Worm (Caenorhabditis elegans): ENCODE data around the gene F23D12.1.
A peak's percentile ranks its signal among the peaks of the same experiment; 100 is the strongest.

Gene F23D12.1

DNA sequence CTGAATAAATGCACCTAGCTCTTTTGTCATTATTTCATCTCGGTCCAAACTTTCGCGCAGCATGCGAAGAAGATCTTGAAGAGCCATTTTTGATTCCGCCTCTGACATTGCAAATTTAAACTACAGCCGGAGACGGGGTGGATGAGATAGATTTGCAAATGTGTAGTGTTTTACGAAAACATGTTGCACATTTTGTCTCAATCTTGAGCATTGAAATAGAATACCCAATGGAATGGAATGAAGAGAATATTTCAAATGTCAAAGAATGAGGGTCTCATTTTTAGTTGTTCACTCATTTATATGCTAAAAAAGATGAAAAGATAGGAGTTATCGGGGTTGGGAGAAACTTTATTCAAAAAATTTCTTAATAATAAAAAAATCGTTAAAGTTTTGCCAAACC, 27.5 kb upstream of the F23D12.1 start, which contains the start of gene Y66C5A.1:
Gene Y66C5A.1, minus strand, starts transcription at position 101 of the 400 bp plus-strand sequence.
- TF ChIP-seq fkh-8 (tag; optimal IDR thresholded peaks at IDR 0.05): no peak
- no peak for TF ChIP-seq lin-39 (tag; optimal IDR thresholded peaks at IDR 0.05)
- TF ChIP-seq dpl-1 (GFP tag; optimal IDR thresholded peaks at IDR 0.05): no peak
- TF ChIP-seq lsy-2 (tag; optimal IDR thresholded peaks at IDR 0.05): no peak

DNA sequence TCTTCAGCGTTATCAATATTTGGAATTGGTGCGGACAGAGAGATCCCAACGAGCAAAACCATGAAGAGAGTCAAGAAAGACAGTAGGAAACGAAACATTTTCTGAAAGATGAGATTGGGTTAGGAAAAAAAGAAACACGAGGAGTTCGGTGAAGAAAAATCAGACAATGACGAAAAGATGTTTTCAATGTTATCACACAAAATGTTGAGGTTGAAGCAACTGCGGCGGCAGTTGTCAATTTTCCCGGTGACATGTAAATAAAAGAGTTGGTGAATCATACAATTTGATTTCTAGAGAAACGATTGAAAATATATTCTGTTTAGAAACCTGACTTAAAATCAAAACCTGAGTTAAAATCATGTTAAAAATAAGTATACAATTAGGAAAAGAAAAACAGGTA, 25.8 kb upstream of the F23D12.1 start, which contains the start of gene F23D12.7:
Gene F23D12.7, minus strand, starts transcription at position 101 of the 400 bp plus-strand sequence.
- TF ChIP-seq vab-15 (tag; optimal IDR thresholded peaks at IDR 0.05): no peak
- peak; percentile 43 for TF ChIP-seq rnt-1 (tag; optimal IDR thresholded peaks at IDR 0.05)

DNA sequence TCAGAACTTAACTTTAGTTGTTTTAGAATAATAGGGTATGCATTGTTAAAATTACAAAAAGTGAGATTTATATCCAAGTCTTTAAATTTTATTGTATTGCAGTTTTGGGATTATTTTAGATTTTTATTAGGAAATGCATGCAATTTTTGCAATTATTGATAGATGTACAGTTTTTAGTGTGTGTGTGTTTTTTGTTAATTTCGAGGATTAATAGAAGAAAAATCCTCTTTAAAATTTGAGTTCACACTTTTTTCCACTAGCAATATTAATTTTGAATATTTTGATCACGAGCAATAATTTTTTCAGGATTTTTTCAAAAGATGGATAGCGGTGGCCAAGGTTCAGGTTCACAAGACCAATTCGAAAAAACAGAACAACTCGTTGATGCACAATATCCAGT, 20.0 kb upstream of the F23D12.1 start, which contains the start of gene jmjd-3.2:
Gene jmjd-3.2, plus strand, starts transcription at position 301 of the 400 bp plus-strand sequence.
- TF ChIP-seq irx-1 (tag; optimal IDR thresholded peaks at IDR 0.05) (no peak), mdl-1 (tag; optimal IDR thresholded peaks at IDR 0.05) (no peak), isw-1 (GFP tag; IDR thresholded peaks at IDR 0.05) (no peak), blmp-1 (tag; optimal IDR thresholded peaks at IDR 0.05) (no peak), lin-15B (tag; optimal IDR thresholded peaks at IDR 0.05) (no peak), pax-3 (tag; optimal IDR thresholded peaks at IDR 0.05) (no peak), efl-1 (optimal IDR thresholded peaks at IDR 0.05) (no peak), efl-1 (GFP tag; optimal IDR thresholded peaks at IDR 0.05 in 1 of 2) (no peak), unc-30 (tag; optimal IDR thresholded peaks at IDR 0.05) (no peak), sptf-1 (tag; optimal IDR thresholded peaks at IDR 0.05) (no peak), nhr-237 (tag; optimal IDR thresholded peaks at IDR 0.05) (no peak), unc-130 (tag; optimal IDR thresholded peaks at IDR 0.05) (no peak), hlh-17 (GFP tag; optimal IDR thresholded peaks at IDR 0.05; ENCODE audit: borderline replicate concordance) (no peak), alr-1 (tag; optimal IDR thresholded peaks at IDR 0.05; ENCODE audit: borderline replicate concordance) (no peak), vab-15 (tag; optimal IDR thresholded peaks at IDR 0.05) (no peak), nhr-28 (tag; optimal IDR thresholded peaks at IDR 0.05) (no peak), Y116A8C.19 (tag; optimal IDR thresholded peaks at IDR 0.05; ENCODE audit: borderline replicate concordance) (no peak), pqm-1 (tag; optimal IDR thresholded peaks at IDR 0.05) (no peak), jun-1 (tag; optimal IDR thresholded peaks at IDR 0.05) (no peak), zag-1 (tag; optimal IDR thresholded peaks at IDR 0.05) (no peak), fkh-10 (GFP tag; optimal IDR thresholded peaks at IDR 0.05) (no peak)

DNA sequence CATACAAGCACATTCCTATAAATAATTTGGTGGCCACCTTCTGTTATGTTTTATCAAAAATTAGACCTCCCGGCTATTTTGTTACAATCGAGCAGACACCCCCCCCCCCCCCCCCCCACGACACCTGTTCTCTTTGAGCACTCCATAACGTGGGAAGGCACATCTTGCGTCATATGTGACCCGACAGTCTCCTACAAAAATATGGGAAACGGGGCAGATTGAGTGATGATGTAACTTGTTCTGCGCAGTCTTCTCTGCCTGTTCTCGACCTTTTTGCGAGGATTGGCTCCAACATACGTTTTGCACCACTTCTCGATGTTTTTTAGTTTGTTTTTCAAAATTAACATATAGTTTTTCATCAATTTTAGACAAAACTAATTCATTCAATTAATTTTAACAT, 19.5 kb upstream of the F23D12.1 start:
- TF ChIP-seq isw-1 (GFP tag; IDR thresholded peaks at IDR 0.05) (no peak), vab-15 (tag; optimal IDR thresholded peaks at IDR 0.05) (no peak), pax-3 (tag; optimal IDR thresholded peaks at IDR 0.05) (no peak), lin-13 (GFP tag; optimal IDR thresholded peaks at IDR 0.05) (no peak), nhr-11 (tag; optimal IDR thresholded peaks at IDR 0.05) (no peak), sox-4 (tag; optimal IDR thresholded peaks at IDR 0.05) (no peak), sptf-1 (tag; optimal IDR thresholded peaks at IDR 0.05) (no peak), mep-1 (tag; optimal IDR thresholded peaks at IDR 0.05) (no peak), dsc-1 (tag; optimal IDR thresholded peaks at IDR 0.05) (no peak), Y116A8C.19 (tag; optimal IDR thresholded peaks at IDR 0.05; ENCODE audit: borderline replicate concordance) (no peak), pqm-1 (tag; optimal IDR thresholded peaks at IDR 0.05) (no peak), nhr-237 (tag; optimal IDR thresholded peaks at IDR 0.05) (no peak), nhr-19 (GFP tag; conservative IDR thresholded peaks at IDR 0.05) (no peak), alr-1 (tag; optimal IDR thresholded peaks at IDR 0.05; ENCODE audit: borderline replicate concordance) (no peak), nhr-12 (tag; optimal IDR thresholded peaks at IDR 0.05) (no peak), sup-37 (GFP tag; optimal IDR thresholded peaks at IDR 0.05) (no peak), F16B12.6 (tag; optimal IDR thresholded peaks at IDR 0.05) (no peak), zip-4 (GFP tag; optimal IDR thresholded peaks at IDR 0.05) (no peak)

DNA sequence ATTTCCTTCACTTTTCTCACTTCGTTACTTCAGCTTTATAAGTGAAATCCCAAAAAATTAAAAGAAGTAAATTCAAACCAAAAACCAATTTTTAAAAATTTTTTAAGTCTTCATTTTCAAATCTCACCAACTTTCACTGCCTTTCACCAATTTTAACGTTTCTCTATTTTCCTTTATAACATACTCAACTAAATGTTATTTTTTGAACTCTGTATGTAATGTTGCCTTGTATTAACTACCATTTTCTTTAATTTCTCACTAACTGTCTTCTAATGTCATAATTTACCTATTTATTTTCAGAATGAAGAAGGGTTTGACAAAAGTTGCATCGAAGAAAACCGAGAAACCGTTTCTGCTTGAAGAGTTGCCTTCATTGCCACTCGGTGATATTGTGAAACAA, 16.7 kb upstream of the F23D12.1 start, which contains the start of gene F23D12.4:
Gene F23D12.4, plus strand, starts transcription at position 301 of the 400 bp plus-strand sequence.
- TF ChIP-seq nhr-76 (tag; optimal IDR thresholded peaks at IDR 0.05): no peak

Data from whole organism, L1 larva.